Fruit fly (Drosophila melanogaster): ENCODE data around the gene ed.

The ed gene

dm6 chr2L:4023312-4023926 lies 7.8 kb upstream of the ed start (continued):
- no peak for TF ChIP-seq CG1647 (GFP tag; optimal IDR thresholded peaks at IDR 0.05)
- no peak for TF ChIP-seq H2.0 (GFP tag; IDR thresholded peaks at IDR 0.05)
- TF ChIP-seq zfh2 (GFP tag; optimal IDR thresholded peaks at IDR 0.05), result no peak
- TF ChIP-seq Hsf (GFP tag; optimal IDR thresholded peaks at IDR 0.05), result no peak
- no peak for TF ChIP-seq CG4820 (GFP tag; optimal IDR thresholded peaks at IDR 0.05)
- TF ChIP-seq tup (GFP tag; optimal IDR thresholded peaks at IDR 0.05), result no peak
- no peak for TF ChIP-seq CG1792 (GFP tag; optimal IDR thresholded peaks at IDR 0.05)
- no peak for TF ChIP-seq sens-2 (GFP tag; IDR thresholded peaks at IDR 0.05)
- TF ChIP-seq Six4 (GFP tag; optimal IDR thresholded peaks at IDR 0.05), result no peak
- no peak for TF ChIP-seq CG1233 (GFP tag; optimal IDR thresholded peaks at IDR 0.05)
- no peak for TF ChIP-seq CG10565 (GFP tag; optimal IDR thresholded peaks at IDR 0.05)
- no peak for TF ChIP-seq H15 (GFP tag; IDR thresholded peaks at IDR 0.05)
- 0 out of 3 replicates have a peak, but pooled peaks have one; percentile 40 for TF ChIP-seq mld (GFP tag; IDR thresholded peaks at IDR 0.05; ENCODE audit: partially characterized antibody)
- no peak for TF ChIP-seq Fer3 (tag; optimal IDR thresholded peaks at IDR 0.05)
- TF ChIP-seq inv (GFP tag; IDR thresholded peaks at IDR 0.05; ENCODE audit: partially characterized antibody), result no peak
- no peak for TF ChIP-seq Trl (optimal IDR thresholded peaks at IDR 0.05)
- no peak for TF ChIP-seq Trl (GFP tag; optimal IDR thresholded peaks at IDR 0.05)
- no peak for TF ChIP-seq CG4404 (GFP tag; IDR thresholded peaks at IDR 0.05)
- TF ChIP-seq Hmr (GFP tag; optimal IDR thresholded peaks at IDR 0.05), result no peak
- TF ChIP-seq bbx (GFP tag; IDR thresholded peaks at IDR 0.05; ENCODE audit: partially characterized antibody), result peak; percentile 30; the same call in 1 of the 2 replicates
- TF ChIP-seq trem (tag; optimal IDR thresholded peaks at IDR 0.05), result no peak
- TF ChIP-seq CG12219 (GFP tag; optimal IDR thresholded peaks at IDR 0.05), result no peak
- no peak for TF ChIP-seq CG33213 (GFP tag; optimal IDR thresholded peaks at IDR 0.05)
- TF ChIP-seq CG11456 (GFP tag; IDR thresholded peaks at IDR 0.05), result no peak
- no peak for TF ChIP-seq CG6683 (GFP tag; optimal IDR thresholded peaks at IDR 0.05)
- no peak for TF ChIP-seq CG13624 (GFP tag; optimal IDR thresholded peaks at IDR 0.05)
- 0 out of 4 replicates have a peak, but pooled peaks have one; percentile 34 for TF ChIP-seq chinmo (GFP tag; IDR thresholded peaks at IDR 0.05; ENCODE audit: partially characterized antibody)
- no peak for TF ChIP-seq CG6813 (GFP tag; optimal IDR thresholded peaks at IDR 0.05)
- TF ChIP-seq repo (GFP tag; optimal IDR thresholded peaks at IDR 0.05), result no peak
- TF ChIP-seq jing (GFP tag; optimal IDR thresholded peaks at IDR 0.05), result no peak
- peak; percentile 81 for TF ChIP-seq Ets65A (GFP tag)
- TF ChIP-seq CG30403 (GFP tag; optimal IDR thresholded peaks at IDR 0.05), result no peak
- no peak for TF ChIP-seq C15 (GFP tag; IDR thresholded peaks at IDR 0.05)
- no peak for TF ChIP-seq Atf3 (GFP tag; optimal IDR thresholded peaks at IDR 0.05)
- TF ChIP-seq CG6854 (GFP tag; optimal IDR thresholded peaks at IDR 0.05), result no peak
- TF ChIP-seq lov (optimal IDR thresholded peaks at IDR 0.05), result no peak
- TF ChIP-seq lov (GFP tag; IDR thresholded peaks at IDR 0.05), result no peak
- TF ChIP-seq Fer2 (tag; optimal IDR thresholded peaks at IDR 0.05), result no peak
- TF ChIP-seq CG32532 (GFP tag; IDR thresholded peaks at IDR 0.05), result no peak
- TF ChIP-seq prd (optimal IDR thresholded peaks at IDR 0.05), result no peak
- no peak for TF ChIP-seq prd (GFP tag; IDR thresholded peaks at IDR 0.05)
- peak; percentile 98 for TF ChIP-seq pros (GFP tag; optimal IDR thresholded peaks at IDR 0.05)
- no peak for TF ChIP-seq h (optimal IDR thresholded peaks at IDR 0.05)
- no peak for TF ChIP-seq Lim3 (GFP tag; IDR thresholded peaks at IDR 0.05)
